Fruit fly (Drosophila melanogaster) whole organism, embryonic: ENCODE data around the gene CG9114.

Experiments
- Adf1 ChIP-seq: fragments of 200-800 bp; sonication (Bioruptor generic); IDR thresholded peaks from 2 replicates; pipeline ENCODE4 v1.3.6; 2022; ENCODE audit warnings: missing biosample characterization, missing genetic modification characterization
- Awh ChIP-seq: fragments of 200-800 bp; sonication (Bioruptor generic); IDR thresholded peaks from 2 replicates; pipeline ENCODE4, ENCODE4 v1.3.6; 2022; ENCODE audit warnings: missing biosample characterization, missing genetic modification characterization
- B-H1 ChIP-seq: fragments of 200-800 bp; sonication (Bioruptor generic); IDR thresholded peaks from 3 replicates; pipeline ENCODE4 v1.3.6; 2022; ENCODE audit warnings: missing biosample characterization, missing genetic modification characterization
- BtbVII ChIP-seq: fragments of 200-800 bp; sonication (Bioruptor generic); optimal IDR thresholded peaks from 3 replicates; lab custom pipeline; 2017; ENCODE audit warnings: missing biosample characterization, mild to moderate bottlenecking, missing genetic modification characterization
- CG10321 ChIP-seq: fragments of 200-800 bp; sonication (Bioruptor generic); IDR thresholded peaks from 2 replicates; pipeline ENCODE4 v1.3.6; 2022; ENCODE audit warnings: missing biosample characterization, missing genetic modification characterization
- CG12391 ChIP-seq: fragments of 200-800 bp; sonication (Bioruptor generic); optimal IDR thresholded peaks from 3 replicates; lab custom pipeline; 2018; ENCODE audit warnings: missing biosample characterization, mild to moderate bottlenecking, missing genetic modification characterization, moderate library complexity
- CG12769 ChIP-seq: fragments of 200-800 bp; sonication (Bioruptor generic); optimal IDR thresholded peaks from 2 replicates; lab custom pipeline; 2019; ENCODE audit warnings: missing biosample characterization, mild to moderate bottlenecking, missing genetic modification characterization, moderate library complexity
- CG13296 ChIP-seq: fragments of 200-800 bp; sonication (Bioruptor generic); optimal IDR thresholded peaks from 3 replicates; lab custom pipeline; 2018; ENCODE audit warnings: missing biosample characterization, mild to moderate bottlenecking, missing genetic modification characterization
- CG13775 ChIP-seq: fragments of 200-800 bp; sonication (Bioruptor generic); optimal IDR thresholded peaks from 3 replicates; lab custom pipeline; 2017; ENCODE audit warnings: missing biosample characterization, mild to moderate bottlenecking, missing genetic modification characterization
- CG13894 ChIP-seq: fragments of 200-800 bp; sonication (Bioruptor generic); optimal IDR thresholded peaks from 3 replicates; lab custom pipeline; 2018; ENCODE audit warnings: missing biosample characterization, mild to moderate bottlenecking, missing genetic modification characterization, moderate library complexity
- CG17385 ChIP-seq: fragments of 200-800 bp; sonication (Bioruptor generic); optimal IDR thresholded peaks from 3 replicates; lab custom pipeline; 2018; ENCODE audit warnings: missing biosample characterization, mild to moderate bottlenecking, missing genetic modification characterization
- CG18262 ChIP-seq: fragments of 200-800 bp; optimal IDR thresholded peaks from 3 replicates; lab custom pipeline; 2019; ENCODE audit warnings: missing biosample characterization, mild to moderate bottlenecking, missing genetic modification characterization, moderate library complexity
- CG2678 ChIP-seq: fragments of 200-800 bp; sonication (Bioruptor generic); optimal IDR thresholded peaks from 3 replicates; lab custom pipeline; 2019; ENCODE audit warnings: missing biosample characterization, mild to moderate bottlenecking, missing genetic modification characterization, moderate library complexity
- CG32532 ChIP-seq: fragments of 200-800 bp; sonication (Bioruptor generic); IDR thresholded peaks from 2 replicates; pipeline ENCODE4 v1.3.6; 2022; ENCODE audit warnings: missing biosample characterization, missing genetic modification characterization
- CG34376 ChIP-seq: fragments of 200-800 bp; sonication (Bioruptor generic); optimal IDR thresholded peaks from 2 replicates; lab custom pipeline; 2018; ENCODE audit warnings: missing biosample characterization, mild to moderate bottlenecking, missing genetic modification characterization
- CG7963 ChIP-seq: fragments of 200-800 bp; sonication (Bioruptor generic); IDR thresholded peaks from 3 replicates; pipeline ENCODE4 v1.3.6; 2022; ENCODE audit warnings: missing biosample characterization, missing genetic modification characterization; ENCODE audit not compliant: partially characterized antibody
- Drgx ChIP-seq: fragments of 200-800 bp; sonication (Bioruptor generic); IDR thresholded peaks from 2 replicates; pipeline ENCODE4 v1.3.6; 2022; ENCODE audit warnings: missing biosample characterization, missing genetic modification characterization
- Fer1 ChIP-seq: fragments of 200-800 bp; sonication (Bioruptor generic); optimal IDR thresholded peaks from 2 replicates; lab custom pipeline; 2017; ENCODE audit warnings: missing biosample characterization, mild to moderate bottlenecking, missing genetic modification characterization
- Hey ChIP-seq: fragments of 200-800 bp; sonication (Bioruptor generic); optimal IDR thresholded peaks from 3 replicates; lab custom pipeline; 2018; ENCODE audit warnings: missing biosample characterization, mild to moderate bottlenecking, missing genetic modification characterization
- Hmr ChIP-seq: fragments of 200-800 bp; sonication (Bioruptor generic); optimal IDR thresholded peaks from 3 replicates; lab custom pipeline; 2017; ENCODE audit warnings: mild to moderate bottlenecking, missing biosample characterization, missing genetic modification reagents, missing genetic modification characterization
- Hr51 ChIP-seq, 2 experiments: fragments of 200-800 bp; sonication (Bioruptor generic); optimal IDR thresholded peaks; 2 replicates in 1 of 2; 3 replicates in 1 of 2; lab custom pipeline; 2016 to 2018; ENCODE audit warnings: missing biosample characterization in 2 of 2, missing genetic modification characterization in 2 of 2, mild to moderate bottlenecking in 1 of 2, moderate library complexity in 1 of 2
- Hr78 ChIP-seq, 2 experiments: fragments of 200-800 bp in 1 of 2; fragments of >200 bp in 1 of 2; sonication (Bioruptor generic) in 1 of 2; optimal IDR thresholded peaks; 2 replicates each; lab custom pipeline; 2017 to 2019; ENCODE audit warnings: missing biosample characterization in 2 of 2, missing genetic modification characterization in 2 of 2, mild to moderate bottlenecking in 1 of 2, moderate library complexity in 1 of 2
- MESR4 ChIP-seq: fragments of 200-800 bp; sonication (Bioruptor generic); optimal IDR thresholded peaks from 2 replicates; lab custom pipeline; 2018; ENCODE audit warnings: missing biosample characterization, mild to moderate bottlenecking, missing genetic modification characterization, moderate library complexity
- Med ChIP-seq: fragments of 200-800 bp; sonication (Bioruptor generic); peaks from one replicate; lab custom pipeline; 2016; ENCODE audit warnings: missing biosample characterization, missing genetic modification characterization, mild to moderate bottlenecking, inconsistent platforms, moderate library complexity
- NK7.1 ChIP-seq: fragments of 200-800 bp; sonication (Bioruptor generic); optimal IDR thresholded peaks from 3 replicates; lab custom pipeline; 2016; ENCODE audit warnings: missing biosample characterization, missing genetic modification characterization
- NfI ChIP-seq: fragments of 200-800 bp; sonication (Bioruptor generic); optimal IDR thresholded peaks from 3 replicates; lab custom pipeline; 2018; ENCODE audit warnings: missing biosample characterization, mild to moderate bottlenecking, missing genetic modification characterization, moderate library complexity
- caup ChIP-seq: fragments of 200-800 bp; sonication (Bioruptor generic); optimal IDR thresholded peaks from 3 replicates; lab custom pipeline; 2017; ENCODE audit warnings: missing biosample characterization, mild to moderate bottlenecking, missing genetic modification characterization, moderate library complexity; ENCODE audit not compliant: severe bottlenecking
- chn ChIP-seq: fragments of 200-800 bp; sonication (Bioruptor generic); optimal IDR thresholded peaks from 2 replicates; lab custom pipeline; 2016; ENCODE audit warnings: missing biosample characterization, missing genetic modification characterization
- crol ChIP-seq: fragments of 200-800 bp; sonication (Bioruptor generic); IDR thresholded peaks from 2 replicates; pipeline ENCODE4 v1.3.6; 2022; ENCODE audit warnings: missing biosample characterization, missing genetic modification characterization
- ems ChIP-seq: fragments of 200-800 bp; sonication (Bioruptor generic); optimal IDR thresholded peaks from 3 replicates; lab custom pipeline; 2016; ENCODE audit warnings: missing biosample characterization, missing genetic modification characterization
- exex ChIP-seq: fragments of 200-800 bp; sonication (Bioruptor generic); optimal IDR thresholded peaks from 4 replicates; lab custom pipeline; 2018; ENCODE audit warnings: missing biosample characterization, mild to moderate bottlenecking, missing genetic modification characterization, moderate library complexity
- ftz-f1 ChIP-seq: fragments of 200-800 bp; sonication (Bioruptor generic); optimal IDR thresholded peaks from 2 replicates; lab custom pipeline; 2016; ENCODE audit warnings: missing biosample characterization, missing genetic modification characterization
- gce ChIP-seq: fragments of 200-800 bp; sonication (Bioruptor generic); IDR thresholded peaks from 3 replicates; pipeline ENCODE4 v1.3.6; 2022; ENCODE audit warnings: missing biosample characterization, missing genetic modification characterization
- grn ChIP-seq: fragments of 200-800 bp; sonication (Bioruptor generic); optimal IDR thresholded peaks from 3 replicates; lab custom pipeline; 2017; ENCODE audit warnings: missing biosample characterization, missing genetic modification characterization
- gt ChIP-seq: fragments of 200-800 bp; sonication (Bioruptor generic); IDR thresholded peaks from 2 replicates; pipeline ENCODE4 v1.3.6; 2022; ENCODE audit warnings: missing biosample characterization, missing genetic modification characterization
- her ChIP-seq: fragments of 200-800 bp; sonication (Bioruptor generic); optimal IDR thresholded peaks from 2 replicates; lab custom pipeline; 2016; ENCODE audit warnings: missing biosample characterization, missing genetic modification characterization
- jigr1 ChIP-seq: fragments of 200-800 bp; sonication (Bioruptor generic); IDR thresholded peaks from 3 replicates; pipeline ENCODE4 v1.3.6; 2022; ENCODE audit warnings: missing biosample characterization, missing genetic modification characterization
- kni ChIP-seq: fragments of 200-800 bp; sonication (Bioruptor generic); optimal IDR thresholded peaks from 3 replicates; lab custom pipeline; 2017; ENCODE audit warnings: mild to moderate bottlenecking, missing biosample characterization, missing genetic modification reagents, missing genetic modification characterization
- mirr ChIP-seq: fragments of 200-800 bp; sonication (Bioruptor generic); optimal IDR thresholded peaks from 3 replicates; lab custom pipeline; 2018; ENCODE audit warnings: missing biosample characterization, mild to moderate bottlenecking, missing genetic modification characterization
- pan ChIP-seq, 4 experiments: fragments of >200 bp in 3 of 4; fragments of 200-800 bp in 1 of 4; sonication (Bioruptor generic) in 1 of 4; optimal IDR thresholded peaks in 3 of 4; IDR thresholded peaks in 1 of 4; 2 replicates each; pipeline versions ENCODE4 v1.3.6 to Lab custom; 2017 to 2022; ENCODE audit warnings: missing biosample characterization in 2 of 4, missing genetic modification characterization in 2 of 4, mixed read lengths in 1 of 4
- sd ChIP-seq: fragments of 200-800 bp; sonication (Bioruptor generic); optimal IDR thresholded peaks from 3 replicates; lab custom pipeline; 2018; ENCODE audit warnings: missing biosample characterization, mild to moderate bottlenecking, missing genetic modification characterization, moderate library complexity
- sob ChIP-seq: fragments of 200-800 bp; sonication (Bioruptor generic); IDR thresholded peaks from 2 replicates; pipeline ENCODE4 v1.3.6; 2022; ENCODE audit warnings: missing biosample characterization, missing genetic modification characterization
- sug ChIP-seq: fragments of 200-800 bp; optimal IDR thresholded peaks from 2 replicates; lab custom pipeline; 2019; ENCODE audit warnings: missing biosample characterization, mild to moderate bottlenecking, missing genetic modification characterization, moderate library complexity

CG9114 gene

DNA sequence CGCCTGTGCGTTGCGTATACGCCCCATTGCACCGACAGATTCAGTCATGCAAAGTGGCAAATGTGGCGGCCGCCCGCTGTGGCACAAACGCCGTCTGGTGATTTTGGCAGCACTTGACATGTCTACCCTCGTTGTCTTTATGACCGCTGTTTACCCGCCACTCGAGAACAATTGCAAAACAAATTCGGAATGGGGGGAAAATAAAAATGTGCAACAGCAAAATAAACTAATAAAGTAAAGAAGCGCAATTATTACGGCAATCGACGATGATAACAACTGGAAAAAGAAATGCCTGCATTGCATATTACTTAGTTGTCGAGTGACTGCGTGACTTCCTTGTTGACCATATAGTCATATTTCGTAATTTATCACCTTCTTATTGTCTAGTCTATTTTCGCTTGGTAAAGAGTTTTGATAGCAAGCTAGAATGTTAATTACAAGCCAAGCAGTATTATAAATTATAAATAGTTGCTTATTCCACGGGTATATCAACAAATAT lies 24.4 kb downstream of the CG9114 start:
- no peak for TF ChIP-seq CG10321 (GFP tag; lab: Robert Waterston, UW)
- TF ChIP-seq NfI (GFP tag; lab: Kevin White, UChicago) = no peak
- 0 out of 2 replicates have a peak, but pooled peaks have one; percentile 19 for TF ChIP-seq Drgx (GFP tag; lab: Robert Waterston, UW)
- TF ChIP-seq NK7.1 (GFP tag; lab: Kevin White, UChicago) = no peak
- no peak for TF ChIP-seq B-H1
- TF ChIP-seq jigr1 = no peak
- no peak for TF ChIP-seq CG18262 (tag; lab: Kevin White, UChicago)
- TF ChIP-seq, all 482 proteins: peak for 1

dm6 chrX:15307485-15308138 lies 25.3 kb downstream of the CG9114 start:
- TF ChIP-seq Hey = peak; percentile 10
- TF ChIP-seq gt (GFP tag; lab: Robert Waterston, UW) = no peak
- no peak for TF ChIP-seq chn (GFP tag; lab: Kevin White, UChicago)
- TF ChIP-seq Adf1 (GFP tag; lab: Robert Waterston, UW) = peak; percentile 12; the same call in 1 of the 2 replicates
- no peak for TF ChIP-seq CG7963 (GFP tag; lab: Robert Waterston, UW)
- TF ChIP-seq CG13894 (tag; lab: Kevin White, UChicago) = peak; percentile 15
- TF ChIP-seq sob (GFP tag; lab: Robert Waterston, UW) = 0 out of 2 replicates have a peak, but pooled peaks have one; percentile 20
- TF ChIP-seq Fer1 (GFP tag; lab: Kevin White, UChicago) = peak; percentile 27
- peak; percentile 9 for TF ChIP-seq Hmr (GFP tag; lab: Kevin White, UChicago)
- TF ChIP-seq sug = peak; percentile 98
- peak; percentile 20 for TF ChIP-seq caup (GFP tag; lab: Kevin White, UChicago)
- peak; percentile 69 for TF ChIP-seq exex (tag; lab: Kevin White, UChicago)
- no peak for TF ChIP-seq CG12391
- no peak for TF ChIP-seq Awh (GFP tag; lab: Robert Waterston, UW)
- no peak for TF ChIP-seq her (GFP tag; lab: Kevin White, UChicago)
- TF ChIP-seq Med (GFP tag; lab: Kevin White, UChicago) = peak; percentile 46
- TF ChIP-seq mirr (GFP tag; lab: Kevin White, UChicago) = peak; percentile 77
- peak in 1 of 2 experiments; percentile 47 for TF ChIP-seq Hr78 (GFP tag; optimal IDR thresholded peaks at IDR 0.05; lab: Kevin White, UChicago)
- TF ChIP-seq CG32532 (GFP tag; lab: Robert Waterston, UW) = no peak
- TF ChIP-seq gce (GFP tag; lab: Robert Waterston, UW) = peak; percentile 41; the same call in 1 of the 3 replicates
- TF ChIP-seq Hr51 (GFP tag; optimal IDR thresholded peaks at IDR 0.05; lab: Kevin White, UChicago) = no peak
- no peak for TF ChIP-seq CG13775 (GFP tag; lab: Kevin White, UChicago)
- TF ChIP-seq crol (GFP tag; lab: Robert Waterston, UW) = no peak
- TF ChIP-seq CG17385 (GFP tag; lab: Kevin White, UChicago) = no peak
- no peak for TF ChIP-seq BtbVII (GFP tag; lab: Kevin White, UChicago)
- TF ChIP-seq Drgx (GFP tag; lab: Robert Waterston, UW) = no peak
- no peak for TF ChIP-seq MESR4 (GFP tag; lab: Kevin White, UChicago)
- peak; percentile 87 for TF ChIP-seq sd (tag; lab: Kevin White, UChicago)
- no peak for TF ChIP-seq kni
- peak; percentile 8 for TF ChIP-seq CG2678 (tag; lab: Kevin White, UChicago)
- peak; percentile 55 for TF ChIP-seq grn (GFP tag; lab: Kevin White, UChicago)
- TF ChIP-seq CG12769 (tag; lab: Kevin White, UChicago) = peak; percentile 3
- peak; percentile 43 for TF ChIP-seq CG34376 (GFP tag; lab: Kevin White, UChicago)
- TF ChIP-seq ems (GFP tag; lab: Kevin White, UChicago) = no peak
- TF ChIP-seq pan (optimal IDR thresholded peaks at IDR 0.05; lab: Kevin White, UChicago) = no peak
- peak in 1 of 2 experiments; percentile 12 for TF ChIP-seq pan (GFP tag; optimal IDR thresholded peaks at IDR 0.05 in 1 of 2, IDR thresholded peaks at IDR 0.05 in 1 of 2)
- peak; percentile 26 for TF ChIP-seq ftz-f1 (GFP tag; lab: Kevin White, UChicago)
- TF ChIP-seq CG13296 (GFP tag; lab: Kevin White, UChicago) = peak; percentile 36
